Fruit fly (Drosophila melanogaster): ENCODE measurements around the gene Idh3b.

The Idh3b gene

DNA sequence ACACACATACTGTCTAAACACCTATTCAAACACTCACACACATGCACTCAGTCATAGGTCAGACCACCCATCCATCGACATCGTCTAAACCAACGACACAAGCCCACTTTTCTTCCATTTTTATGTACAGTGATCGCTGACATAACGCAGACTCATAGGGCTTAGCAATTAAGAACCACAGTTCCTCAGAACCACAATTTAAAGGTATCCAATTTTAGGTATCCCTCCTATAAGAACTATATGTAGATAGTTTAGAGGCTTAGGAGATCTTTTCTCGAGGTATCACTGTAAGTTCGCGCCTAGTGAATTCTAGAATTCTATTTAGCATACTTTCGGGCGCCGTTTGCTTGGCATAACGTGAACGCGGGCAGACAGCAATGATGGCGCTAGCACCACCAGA, 26.3 kb downstream of the Idh3b start (continued):
- TF ChIP-seq OdsH (GFP tag; optimal IDR thresholded peaks at IDR 0.05) (peak; percentile 79), salr (GFP tag; optimal IDR thresholded peaks at IDR 0.05) (peak; percentile 34 to 46), vri (GFP tag; optimal IDR thresholded peaks at IDR 0.05) (no peak), svp (GFP tag) (peak; percentile 66), lz (GFP tag; optimal IDR thresholded peaks at IDR 0.05) (peak; percentile 13), CG16779 (tag; optimal IDR thresholded peaks at IDR 0.05) (no peak), CG6163 (GFP tag; IDR thresholded peaks at IDR 0.05) (peak; percentile 74), Eip93F (GFP tag; optimal IDR thresholded peaks at IDR 0.05) (no peak), Ets96B (tag; optimal IDR thresholded peaks at IDR 0.05) (peak; percentile 43), net (GFP tag; optimal IDR thresholded peaks at IDR 0.05) (peak; percentile 64), CG4318 (GFP tag; optimal IDR thresholded peaks at IDR 0.05) (peak; percentile 55), CG15336 (GFP tag; IDR thresholded peaks at IDR 0.05) (peak; percentile 82), CG6276 (GFP tag; optimal IDR thresholded peaks at IDR 0.05) (peak; percentile 66), Sox102F (GFP tag; optimal IDR thresholded peaks at IDR 0.05) (peak; percentile 17), pdm3 (GFP tag; optimal IDR thresholded peaks at IDR 0.05) (peak; percentile 75), esn (GFP tag; optimal IDR thresholded peaks at IDR 0.05) (peak; percentile 27), CG6792 (GFP tag; optimal IDR thresholded peaks at IDR 0.05) (peak; percentile 5)

DNA sequence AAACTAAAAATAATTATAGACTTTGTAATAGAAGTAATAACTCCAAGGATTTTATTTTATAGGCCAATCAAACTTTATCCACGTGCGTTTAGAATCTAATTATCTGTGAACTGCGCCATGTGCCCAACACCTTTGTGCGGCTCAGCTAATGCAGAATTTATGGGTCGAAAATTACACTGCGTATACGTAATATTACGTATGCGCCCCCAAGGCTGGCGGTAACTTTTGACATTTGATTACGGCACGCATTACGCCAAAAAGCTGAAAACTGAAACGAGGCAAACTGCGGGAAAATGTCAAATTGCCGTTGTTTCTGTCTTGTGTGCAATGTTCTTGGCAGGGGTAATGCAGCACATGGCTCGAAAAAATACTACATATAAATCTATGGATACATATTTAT, 27.6 kb downstream of the Idh3b start:
- TF ChIP-seq svp (GFP tag) (peak; percentile 64), Eip75B (GFP tag; optimal IDR thresholded peaks at IDR 0.05) (no peak)

DNA sequence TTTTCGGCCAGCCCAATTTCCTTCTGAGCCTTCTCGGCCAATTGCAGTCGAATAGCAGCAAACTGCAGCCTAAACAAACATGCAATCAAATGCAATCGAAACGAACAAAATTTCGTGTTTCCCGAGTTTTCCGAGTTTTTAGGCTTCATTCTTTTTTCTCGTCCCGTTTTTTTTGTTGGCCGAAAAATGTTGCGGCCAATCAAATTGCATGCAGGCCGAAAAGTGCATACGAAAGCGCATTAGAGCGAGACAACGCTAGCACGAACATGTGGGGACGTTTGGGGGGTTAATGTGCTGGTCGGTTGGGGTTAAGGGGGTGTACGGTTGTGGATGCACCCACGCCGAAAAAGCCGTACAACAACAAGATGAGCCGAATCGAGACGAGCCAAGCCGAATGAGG, 29.4 kb downstream of the Idh3b start:
- TF ChIP-seq eg (GFP tag; IDR thresholded peaks at IDR 0.05): peak; percentile 54; the same call in 2 of the 3 replicates
- no peak for TF ChIP-seq CG6854 (GFP tag; optimal IDR thresholded peaks at IDR 0.05)
- no peak for TF ChIP-seq CG8632 (GFP tag; optimal IDR thresholded peaks at IDR 0.05)
- no peak for TF ChIP-seq CG11902 (GFP tag; optimal IDR thresholded peaks at IDR 0.05)
- peak; percentile 53 for TF ChIP-seq CG6276 (GFP tag; optimal IDR thresholded peaks at IDR 0.05)
- TF ChIP-seq CG8119 (GFP tag; IDR thresholded peaks at IDR 0.05): peak; percentile 62
- TF ChIP-seq Hr39 (GFP tag; optimal IDR thresholded peaks at IDR 0.05): no peak
- 0 out of 3 replicates have a peak, but pooled peaks have one; percentile 8 for TF ChIP-seq CG6163 (GFP tag; IDR thresholded peaks at IDR 0.05)

DNA sequence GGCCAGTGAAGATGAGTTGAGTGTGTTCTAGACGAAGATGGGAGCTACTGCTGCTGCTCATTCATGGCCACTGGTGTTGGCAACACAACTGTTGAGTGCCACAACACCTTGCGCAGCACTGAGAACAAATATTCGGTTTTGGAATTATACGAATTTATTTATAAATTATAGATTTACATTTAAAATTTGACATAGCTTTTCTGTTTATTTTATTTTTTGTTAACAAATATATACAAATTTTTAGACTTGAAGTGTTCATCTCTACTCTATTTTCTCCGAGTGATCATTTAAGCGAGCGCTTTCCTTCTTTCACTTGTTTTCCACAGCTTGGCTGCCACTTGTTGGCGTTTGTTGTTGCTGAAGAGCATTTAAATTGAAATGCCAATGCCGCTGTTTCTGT, 31.6 kb downstream of the Idh3b start:
- TF ChIP-seq acj6 (GFP tag; optimal IDR thresholded peaks at IDR 0.05) (no peak), CG32006 (GFP tag; optimal IDR thresholded peaks at IDR 0.05) (peak; percentile 73), CG31627 (GFP tag; optimal IDR thresholded peaks at IDR 0.05) (no peak), Gug (GFP tag; IDR thresholded peaks at IDR 0.05) (peak; percentile 31; the same call in 1 of the 2 replicates), pdm3 (GFP tag; optimal IDR thresholded peaks at IDR 0.05) (no peak), Sox14 (GFP tag; optimal IDR thresholded peaks at IDR 0.05) (no peak), svp (GFP tag) (peak; percentile 23), salr (GFP tag; optimal IDR thresholded peaks at IDR 0.05) (peak in 1 of 2 experiments; percentile 3), CG3032 (tag; optimal IDR thresholded peaks at IDR 0.05) (no peak), OdsH (GFP tag; optimal IDR thresholded peaks at IDR 0.05) (peak; percentile 4), CG4318 (GFP tag; optimal IDR thresholded peaks at IDR 0.05) (peak; percentile 15), CG11762 (GFP tag; optimal IDR thresholded peaks at IDR 0.05; ENCODE audit: insufficient read depth) (no peak), CG8119 (GFP tag; IDR thresholded peaks at IDR 0.05) (peak; percentile 57; the same call in 1 of the 3 replicates), CG15336 (GFP tag; IDR thresholded peaks at IDR 0.05) (peak; percentile 51), eg (GFP tag; IDR thresholded peaks at IDR 0.05) (peak; percentile 61; the same call in 2 of the 3 replicates), lz (GFP tag; optimal IDR thresholded peaks at IDR 0.05) (no peak), achi (GFP tag; optimal IDR thresholded peaks at IDR 0.05) (peak; percentile 16), Hr4 (GFP tag; optimal IDR thresholded peaks at IDR 0.05) (peak; percentile 40), Hr39 (GFP tag; optimal IDR thresholded peaks at IDR 0.05) (no peak), Eip78C (GFP tag) (peak; percentile 70), CG6163 (GFP tag; IDR thresholded peaks at IDR 0.05) (peak; percentile 51; the same call in 2 of the 3 replicates), CG11902 (GFP tag; optimal IDR thresholded peaks at IDR 0.05) (no peak), CG10631 (GFP tag; optimal IDR thresholded peaks at IDR 0.05) (peak; percentile 4)
